Fruit fly (Drosophila melanogaster): Measurements from ENCODE around the gene tal-3A.

DNA sequence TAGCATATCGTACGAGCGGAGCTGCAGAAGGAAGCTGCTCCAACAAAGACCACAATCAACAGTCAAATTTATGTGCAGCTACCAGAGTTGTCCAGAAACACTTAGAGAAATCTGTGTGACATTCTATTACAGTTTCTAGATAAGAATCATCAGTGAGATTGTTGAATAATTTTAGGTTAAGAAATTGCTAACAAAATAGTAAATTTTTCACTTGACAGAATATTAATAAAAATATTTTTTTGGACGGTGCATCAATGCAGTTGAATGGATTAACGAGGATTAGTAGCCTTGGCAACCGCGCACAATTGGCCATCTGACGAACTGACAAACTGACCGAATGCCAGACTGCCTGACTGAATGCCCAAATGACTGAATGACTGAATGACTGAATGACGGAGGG lies 34.4 kb downstream of the tal-3A start:
- TF ChIP-seq ash1 (GFP tag; optimal IDR thresholded peaks at IDR 0.05): no peak
- TF ChIP-seq YL-1 (GFP tag; optimal IDR thresholded peaks at IDR 0.05): no peak
- TF ChIP-seq repo (GFP tag; optimal IDR thresholded peaks at IDR 0.05): no peak
- no peak for TF ChIP-seq seq (GFP tag; IDR thresholded peaks at IDR 0.05)

Measured in whole organism, embryonic.